Fruit fly (Drosophila melanogaster): Measurements from ENCODE around the gene CG10341.

CG10341 gene

DNA sequence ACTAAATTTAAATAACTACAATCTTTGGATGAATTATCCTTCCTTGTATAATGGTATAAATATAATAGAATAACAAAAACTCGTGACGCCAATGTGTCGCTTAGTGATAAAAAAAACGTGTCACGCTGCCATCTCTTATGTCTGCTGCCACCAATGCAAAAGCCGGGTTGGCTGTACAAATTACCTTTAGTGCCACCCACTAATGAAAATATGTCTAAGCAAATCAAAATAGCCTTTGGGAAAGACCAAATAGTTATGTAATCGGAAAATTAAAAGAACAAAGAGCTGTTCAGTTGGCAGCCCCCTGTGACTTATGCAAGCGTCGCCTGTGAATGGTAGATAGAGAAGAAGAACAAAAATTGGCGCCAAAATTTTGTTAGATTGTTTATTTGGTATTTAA lies 9.1 kb upstream of the CG10341 start, which contains the start of gene CG10336:
Gene CG10336 (plus strand): TSS at position 153 of the 400 bp plus-strand sequence.
- TF ChIP-seq CG8301 (tag; optimal IDR thresholded peaks at IDR 0.05) (no peak), CG8159 (tag; optimal IDR thresholded peaks at IDR 0.05) (no peak), D1 (tag; optimal IDR thresholded peaks at IDR 0.05) (no peak), Pif1A (GFP tag; optimal IDR thresholded peaks at IDR 0.05) (no peak), gl (tag; optimal IDR thresholded peaks at IDR 0.05) (no peak)

DNA sequence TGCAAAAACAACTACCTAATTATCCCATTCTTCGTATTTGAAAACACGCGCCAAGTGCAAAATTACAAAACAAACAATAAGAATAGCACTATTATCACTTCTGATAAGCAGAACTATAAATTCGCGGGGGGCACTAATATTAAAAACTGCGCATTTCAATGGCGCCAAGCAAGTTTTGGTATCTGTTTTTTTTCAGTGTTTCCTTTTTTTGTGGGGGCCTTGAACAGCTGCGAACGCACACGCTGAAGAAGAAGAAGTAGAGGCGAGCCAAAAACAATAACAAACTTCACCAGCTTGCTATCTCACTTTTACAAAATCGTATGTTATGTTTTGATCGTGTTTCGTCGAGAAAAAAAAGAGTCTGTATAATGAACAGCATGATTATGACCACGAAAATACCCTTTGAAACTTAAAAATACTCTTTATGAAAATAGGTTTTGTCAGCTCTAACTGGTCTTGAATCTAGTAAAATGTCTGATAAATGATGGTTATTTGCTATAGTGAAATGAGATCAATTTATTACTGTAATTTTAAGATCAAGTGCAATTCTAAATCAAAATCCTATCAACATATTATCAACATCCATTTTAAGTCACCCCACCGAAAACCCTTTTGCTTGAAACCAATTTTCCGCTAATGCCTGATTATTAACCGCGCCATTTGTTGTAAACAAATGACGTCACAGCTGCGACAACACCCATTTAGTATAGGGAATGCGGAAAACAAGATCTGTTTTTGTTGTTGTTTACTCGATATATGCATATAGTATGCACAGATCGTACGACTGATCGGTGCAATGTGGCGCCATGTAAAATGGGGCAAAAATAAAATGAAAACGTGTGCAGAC lies 4.4 kb upstream of the CG10341 start:
- TF ChIP-seq CG17806 (tag; optimal IDR thresholded peaks at IDR 0.05) (peak; percentile 33), CG15710 (tag; optimal IDR thresholded peaks at IDR 0.05) (peak; percentile 41), CG12605 (GFP tag; IDR thresholded peaks at IDR 0.05) (peak; percentile 65; the same call in 1 of the 2 replicates), fd96Ca (GFP tag; IDR thresholded peaks at IDR 0.05) (0 out of 3 replicates have a peak, but pooled peaks have one; percentile 7), CG8159 (tag; optimal IDR thresholded peaks at IDR 0.05) (no peak), rn (GFP tag; IDR thresholded peaks at IDR 0.05) (no peak), CG14655 (GFP tag; optimal IDR thresholded peaks at IDR 0.05) (no peak), EcR (GFP tag; optimal IDR thresholded peaks at IDR 0.05) (peak; percentile 9), D1 (tag; optimal IDR thresholded peaks at IDR 0.05) (no peak), gl (tag; optimal IDR thresholded peaks at IDR 0.05) (no peak), CG32121 (GFP tag; IDR thresholded peaks at IDR 0.05) (peak; percentile 37; the same call in 1 of the 2 replicates), CG9948 (tag; optimal IDR thresholded peaks at IDR 0.05) (peak; percentile 19), CG10348 (GFP tag; IDR thresholded peaks at IDR 0.05) (0 out of 2 replicates have a peak, but pooled peaks have one; percentile 38), Snoo (tag; optimal IDR thresholded peaks at IDR 0.05) (peak; percentile 27), CG13204 (GFP tag; optimal IDR thresholded peaks at IDR 0.05) (no peak), CG34367 (tag; optimal IDR thresholded peaks at IDR 0.05) (peak; percentile 5), Pif1B (GFP tag; optimal IDR thresholded peaks at IDR 0.05) (no peak), Ets98B (GFP tag; IDR thresholded peaks at IDR 0.05) (peak; percentile 38; the same call in 1 of the 2 replicates), CG4496 (GFP tag; IDR thresholded peaks at IDR 0.05) (peak; percentile 74), CG8301 (tag; optimal IDR thresholded peaks at IDR 0.05) (no peak), Pif1A (GFP tag; optimal IDR thresholded peaks at IDR 0.05) (no peak)

DNA sequence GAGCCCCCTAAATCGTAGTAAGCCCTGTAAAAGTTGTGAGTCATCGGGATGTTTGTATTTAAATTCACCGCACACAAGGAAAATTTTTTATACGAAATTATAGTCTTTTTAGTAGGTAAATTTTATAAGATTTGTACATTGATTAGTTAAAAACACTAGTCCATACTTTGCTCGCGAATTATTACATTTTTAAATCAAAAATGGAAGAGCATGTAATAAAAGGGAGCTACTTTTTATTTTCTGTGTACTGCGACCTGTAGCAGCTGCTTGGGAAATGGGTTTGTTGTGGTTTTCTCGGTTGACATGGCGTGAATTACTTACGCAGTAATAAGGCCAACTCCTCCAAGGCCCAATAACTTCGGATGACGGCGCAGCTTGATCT lies 3.8 kb upstream of the CG10341 start:
- TF ChIP-seq CG13204 (GFP tag; optimal IDR thresholded peaks at IDR 0.05) (no peak), Snoo (tag; optimal IDR thresholded peaks at IDR 0.05) (no peak), CG8159 (tag; optimal IDR thresholded peaks at IDR 0.05) (peak; percentile 14), CG17806 (tag; optimal IDR thresholded peaks at IDR 0.05) (peak; percentile 46), CG14655 (GFP tag; optimal IDR thresholded peaks at IDR 0.05) (peak; percentile 10), CG10348 (GFP tag; IDR thresholded peaks at IDR 0.05) (no peak), CG9948 (tag; optimal IDR thresholded peaks at IDR 0.05) (peak; percentile 37), CG32121 (GFP tag; IDR thresholded peaks at IDR 0.05) (0 out of 2 replicates have a peak, but pooled peaks have one; percentile 10), CG8301 (tag; optimal IDR thresholded peaks at IDR 0.05) (peak; percentile 30), fd96Ca (GFP tag; IDR thresholded peaks at IDR 0.05) (peak; percentile 61; the same call in 1 of the 3 replicates), gl (tag; optimal IDR thresholded peaks at IDR 0.05) (no peak), rn (GFP tag; IDR thresholded peaks at IDR 0.05) (no peak), Pif1A (GFP tag; optimal IDR thresholded peaks at IDR 0.05) (peak; percentile 57), CG34367 (tag; optimal IDR thresholded peaks at IDR 0.05) (peak; percentile 19), Pif1B (GFP tag; optimal IDR thresholded peaks at IDR 0.05) (peak; percentile 17), CG12605 (GFP tag; IDR thresholded peaks at IDR 0.05) (peak; percentile 54), EcR (GFP tag; optimal IDR thresholded peaks at IDR 0.05) (no peak), D1 (tag; optimal IDR thresholded peaks at IDR 0.05) (no peak), CG4496 (GFP tag; IDR thresholded peaks at IDR 0.05) (peak; percentile 74), Ets98B (GFP tag; IDR thresholded peaks at IDR 0.05) (peak; percentile 39), CG15710 (tag; optimal IDR thresholded peaks at IDR 0.05) (peak; percentile 48)

dm6 chr2L:18695404-18695804 lies 3.1 kb upstream of the CG10341 start, which contains the start of the genes CG10383 and CG10338:
CG10383 (minus strand) TSS chr2L:18695602.
CG10338 (plus strand) TSS chr2L:18695664.
- TF ChIP-seq CG17806 (tag; optimal IDR thresholded peaks at IDR 0.05) (peak; percentile 72), CG8301 (tag; optimal IDR thresholded peaks at IDR 0.05) (peak; percentile 77), Ets98B (GFP tag; IDR thresholded peaks at IDR 0.05) (peak; percentile 94), CG34367 (tag; optimal IDR thresholded peaks at IDR 0.05) (peak; percentile 73), CG15710 (tag; optimal IDR thresholded peaks at IDR 0.05) (peak; percentile 61), Pif1A (GFP tag; optimal IDR thresholded peaks at IDR 0.05) (no peak), CG4496 (GFP tag; IDR thresholded peaks at IDR 0.05) (peak; percentile 95), CG8159 (tag; optimal IDR thresholded peaks at IDR 0.05) (peak; percentile 71), Snoo (tag; optimal IDR thresholded peaks at IDR 0.05) (peak; percentile 79), CG12605 (GFP tag; IDR thresholded peaks at IDR 0.05) (peak; percentile 75), CG14655 (GFP tag; optimal IDR thresholded peaks at IDR 0.05) (peak; percentile 72), CG10348 (GFP tag; IDR thresholded peaks at IDR 0.05) (peak; percentile 89), rn (GFP tag; IDR thresholded peaks at IDR 0.05) (peak; percentile 80), gl (tag; optimal IDR thresholded peaks at IDR 0.05) (peak; percentile 23), CG13204 (GFP tag; optimal IDR thresholded peaks at IDR 0.05) (no peak), Pif1B (GFP tag; optimal IDR thresholded peaks at IDR 0.05) (peak; percentile 80), fd96Ca (GFP tag; IDR thresholded peaks at IDR 0.05) (peak; percentile 94), EcR (GFP tag; optimal IDR thresholded peaks at IDR 0.05) (peak; percentile 10), D1 (tag; optimal IDR thresholded peaks at IDR 0.05) (no peak), CG9948 (tag; optimal IDR thresholded peaks at IDR 0.05) (peak; percentile 70), CG32121 (GFP tag; IDR thresholded peaks at IDR 0.05) (peak; percentile 87)

All from whole organism, pupa.